Fruit fly (Drosophila melanogaster) whole organism, embryonic: Measurements from ENCODE around the gene CG31068.

Experiments used
- Abd-B ChIP-seq: fragments of 200-800 bp; sonication (Bioruptor generic); optimal IDR thresholded peaks from 2 replicates; lab custom pipeline; 2018; ENCODE audit warnings: missing biosample characterization, mild to moderate bottlenecking, missing genetic modification characterization, moderate library complexity
- Bgb ChIP-seq: fragments of 200-800 bp; sonication (Bioruptor generic); IDR thresholded peaks from 2 replicates; pipeline ENCODE4 v1.3.6; 2022; ENCODE audit warnings: missing biosample characterization, missing genetic modification characterization; ENCODE audit not compliant: partially characterized antibody
- CG10959 ChIP-seq: fragments of 200-800 bp; sonication (Bioruptor generic); IDR thresholded peaks from 2 replicates; pipeline ENCODE4 v1.3.6; 2022; ENCODE audit warnings: missing biosample characterization, missing genetic modification characterization
- CG13123 ChIP-seq: fragments of 200-800 bp; sonication (Bioruptor generic); optimal IDR thresholded peaks from 2 replicates; lab custom pipeline; 2016; ENCODE audit warnings: missing biosample characterization, missing genetic modification characterization
- CG1529 ChIP-seq: fragments of 200-800 bp; sonication (Bioruptor generic); optimal IDR thresholded peaks from 3 replicates; lab custom pipeline; 2018; ENCODE audit warnings: missing biosample characterization, missing genetic modification characterization
- CG2712 ChIP-seq: fragments of 200-800 bp; optimal IDR thresholded peaks from 3 replicates; lab custom pipeline; 2019; ENCODE audit warnings: missing biosample characterization, mild to moderate bottlenecking, missing genetic modification characterization, moderate library complexity
- CG30431 ChIP-seq: fragments of 200-800 bp; sonication (Bioruptor generic); optimal IDR thresholded peaks from 2 replicates; lab custom pipeline; 2017; ENCODE audit warnings: missing biosample characterization, missing genetic modification characterization
- CG33213 ChIP-seq: fragments of 200-800 bp; sonication (Bioruptor generic); optimal IDR thresholded peaks from 3 replicates; lab custom pipeline; 2016; ENCODE audit warnings: missing biosample characterization, missing genetic modification characterization
- CG4282 ChIP-seq: fragments of 200-800 bp; sonication (Bioruptor generic); optimal IDR thresholded peaks from 2 replicates; lab custom pipeline; 2016; ENCODE audit warnings: missing biosample characterization, missing genetic modification characterization
- CG4617 ChIP-seq: fragments of 200-800 bp; sonication (Bioruptor generic); optimal IDR thresholded peaks from 3 replicates; lab custom pipeline; 2016; ENCODE audit warnings: missing biosample characterization, missing genetic modification characterization, borderline replicate concordance
- CG4854 ChIP-seq: fragments of 200-800 bp; sonication (Bioruptor generic); optimal IDR thresholded peaks from 2 replicates; lab custom pipeline; 2016; ENCODE audit warnings: missing biosample characterization, missing genetic modification characterization, inconsistent platforms
- CG6654 ChIP-seq: fragments of 200-800 bp; sonication (Bioruptor generic); optimal IDR thresholded peaks from 2 replicates; lab custom pipeline; 2017; ENCODE audit warnings: missing biosample characterization, mild to moderate bottlenecking, missing genetic modification characterization
- CG6683 ChIP-seq: fragments of 200-800 bp; sonication (Bioruptor generic); optimal IDR thresholded peaks from 2 replicates; lab custom pipeline; 2017; ENCODE audit warnings: missing biosample characterization, mild to moderate bottlenecking, missing genetic modification characterization, missing genetic modification reagents
- CG7357 ChIP-seq: fragments of 200-800 bp; sonication (Bioruptor generic); IDR thresholded peaks from 3 replicates; pipeline ENCODE4 v1.3.6; 2022; ENCODE audit warnings: missing biosample characterization, missing genetic modification characterization
- CG7928 ChIP-seq: fragments of 200-800 bp; sonication (Bioruptor generic); optimal IDR thresholded peaks from 2 replicates; lab custom pipeline; 2017; ENCODE audit warnings: missing biosample characterization, mild to moderate bottlenecking, missing genetic modification characterization
- CG8478 ChIP-seq: fragments of >200 bp; optimal IDR thresholded peaks from 2 replicates; lab custom pipeline; 2018
- CkIIα-i1 ChIP-seq: fragments of 200-800 bp; sonication (Bioruptor generic); IDR thresholded peaks from 2 replicates; pipeline ENCODE4 v1.3.6; 2022; ENCODE audit warnings: missing biosample characterization, missing genetic modification characterization
- Dbx ChIP-seq: fragments of 200-800 bp; sonication (Bioruptor generic); IDR thresholded peaks from 3 replicates; pipeline ENCODE4 v1.3.6; 2022; ENCODE audit warnings: missing biosample characterization, missing genetic modification characterization
- Deaf1 ChIP-seq: fragments of 200-800 bp; optimal IDR thresholded peaks from 3 replicates; lab custom pipeline; 2019; ENCODE audit warnings: missing biosample characterization, mild to moderate bottlenecking, missing genetic modification characterization, moderate library complexity
- Dref ChIP-seq: fragments of 200-800 bp; sonication (Bioruptor generic); IDR thresholded peaks from 2 replicates; pipeline ENCODE4 v1.3.6; 2022; ENCODE audit warnings: missing biosample characterization, missing genetic modification characterization
- Drgx ChIP-seq: fragments of 200-800 bp; sonication (Bioruptor generic); IDR thresholded peaks from 2 replicates; pipeline ENCODE4 v1.3.6; 2022; ENCODE audit warnings: missing biosample characterization, missing genetic modification characterization
- Fer2 ChIP-seq: fragments of 200-800 bp; sonication (Bioruptor generic); optimal IDR thresholded peaks from 2 replicates; lab custom pipeline; 2018; ENCODE audit warnings: missing biosample characterization, mild to moderate bottlenecking, missing genetic modification characterization, moderate library complexity
- H2.0 ChIP-seq: fragments of 200-800 bp; sonication (Bioruptor generic); IDR thresholded peaks from 2 replicates; pipeline ENCODE4 v1.3.6; 2022; ENCODE audit warnings: missing biosample characterization, missing genetic modification characterization
- HLH3B ChIP-seq: fragments of 200-800 bp; sonication (Bioruptor generic); IDR thresholded peaks from 2 replicates; pipeline ENCODE4 v1.3.6; 2022; ENCODE audit warnings: missing biosample characterization, missing genetic modification characterization
- HLH4C ChIP-seq: fragments of 200-800 bp; sonication (Bioruptor generic); IDR thresholded peaks from 3 replicates; pipeline ENCODE4 v1.3.6; 2022; ENCODE audit warnings: missing biosample characterization, missing genetic modification characterization; ENCODE audit not compliant: partially characterized antibody
- HmgZ ChIP-seq: fragments of 200-800 bp; sonication (Bioruptor generic); optimal IDR thresholded peaks from 2 replicates; lab custom pipeline; 2018; ENCODE audit warnings: missing biosample characterization, mild to moderate bottlenecking, missing genetic modification characterization
- MBD-R2 ChIP-seq: fragments of 200-800 bp; sonication (Bioruptor generic); IDR thresholded peaks from 2 replicates; pipeline ENCODE4 v1.3.6; 2022; ENCODE audit warnings: missing biosample characterization, missing genetic modification characterization
- Max ChIP-seq: fragments of 200-800 bp; sonication (Bioruptor generic); optimal IDR thresholded peaks from 2 replicates; lab custom pipeline; 2016; ENCODE audit warnings: missing biosample characterization, mild to moderate bottlenecking, missing genetic modification characterization
- NK7.1 ChIP-seq: fragments of 200-800 bp; sonication (Bioruptor generic); optimal IDR thresholded peaks from 3 replicates; lab custom pipeline; 2016; ENCODE audit warnings: missing biosample characterization, missing genetic modification characterization
- Neu2 ChIP-seq: fragments of 200-800 bp; sonication (Bioruptor generic); optimal IDR thresholded peaks from 3 replicates; lab custom pipeline; 2016; ENCODE audit warnings: missing biosample characterization, missing genetic modification characterization, borderline replicate concordance
- Pdp1 ChIP-seq, 2 experiments: fragments of 200-800 bp; sonication (Bioruptor generic); optimal IDR thresholded peaks; 3 replicates each; lab custom pipeline; 2016; ENCODE audit warnings: missing biosample characterization in 2 of 2, missing genetic modification characterization in 2 of 2, mild to moderate bottlenecking in 1 of 2, moderate library complexity in 1 of 2
- Ptx1 ChIP-seq: fragments of 200-800 bp; sonication (Bioruptor generic); IDR thresholded peaks from 2 replicates; pipeline ENCODE4 v1.3.6; 2022; ENCODE audit warnings: missing biosample characterization, missing genetic modification characterization
- Spps ChIP-seq: fragments of 200-800 bp; sonication (Bioruptor generic); optimal IDR thresholded peaks from 2 replicates; lab custom pipeline; 2018; ENCODE audit warnings: missing biosample characterization, mild to moderate bottlenecking, missing genetic modification characterization
- TFAM ChIP-seq: fragments of 200-800 bp; sonication (Bioruptor generic); optimal IDR thresholded peaks from 2 replicates; lab custom pipeline; 2017; ENCODE audit warnings: missing biosample characterization, missing genetic modification characterization, inconsistent platforms
- Vsx1 ChIP-seq: fragments of 200-800 bp; sonication (Bioruptor generic); optimal IDR thresholded peaks from 2 replicates; lab custom pipeline; 2017; ENCODE audit warnings: missing biosample characterization, mild to moderate bottlenecking, missing genetic modification characterization, missing genetic modification reagents
- ac ChIP-seq: fragments of 200-800 bp; sonication (Bioruptor generic); optimal IDR thresholded peaks from 3 replicates; lab custom pipeline; 2017; ENCODE audit warnings: missing biosample characterization, mild to moderate bottlenecking, missing genetic modification characterization
- ap ChIP-seq: fragments of 200-800 bp; sonication (Bioruptor generic); IDR thresholded peaks from 2 replicates; pipeline ENCODE4 v1.3.6; 2022; ENCODE audit warnings: missing biosample characterization, missing genetic modification characterization
- cg ChIP-seq: fragments of 200-800 bp; sonication (Bioruptor generic); optimal IDR thresholded peaks from 3 replicates; lab custom pipeline; 2019; ENCODE audit warnings: missing biosample characterization, mild to moderate bottlenecking, missing genetic modification characterization, moderate library complexity
- corto ChIP-seq: fragments of 200-800 bp; sonication (Bioruptor generic); optimal IDR thresholded peaks from 2 replicates; lab custom pipeline; 2016; ENCODE audit warnings: missing biosample characterization, mild to moderate bottlenecking, missing genetic modification characterization, moderate library complexity
- dysf ChIP-seq: fragments of 200-800 bp; sonication (Bioruptor generic); IDR thresholded peaks from 3 replicates; pipeline ENCODE4 v1.3.6; 2022; ENCODE audit warnings: missing biosample characterization, missing genetic modification characterization
- ems ChIP-seq: fragments of 200-800 bp; sonication (Bioruptor generic); optimal IDR thresholded peaks from 3 replicates; lab custom pipeline; 2016; ENCODE audit warnings: missing biosample characterization, missing genetic modification characterization
- fd102C ChIP-seq: fragments of 200-800 bp; sonication (Bioruptor generic); optimal IDR thresholded peaks from 2 replicates; lab custom pipeline; 2018; ENCODE audit warnings: missing biosample characterization, mild to moderate bottlenecking, missing genetic modification characterization, moderate library complexity
- fd96Cb ChIP-seq: fragments of 200-800 bp; sonication (Bioruptor generic); optimal IDR thresholded peaks from 2 replicates; lab custom pipeline; 2018; ENCODE audit warnings: missing biosample characterization, mild to moderate bottlenecking, missing genetic modification characterization, moderate library complexity
- lbe ChIP-seq: fragments of 200-800 bp; sonication (Bioruptor generic); optimal IDR thresholded peaks from 2 replicates; lab custom pipeline; 2016; ENCODE audit warnings: missing biosample characterization, mild to moderate bottlenecking, missing genetic modification characterization
- nerfin-1 ChIP-seq: fragments of 200-800 bp; sonication (Bioruptor generic); optimal IDR thresholded peaks from 3 replicates; lab custom pipeline; 2019; ENCODE audit warnings: missing biosample characterization, mild to moderate bottlenecking, missing genetic modification characterization, moderate library complexity
- onecut ChIP-seq: fragments of 200-800 bp; sonication (Bioruptor generic); IDR thresholded peaks from 2 replicates; pipeline ENCODE4 v1.3.6; 2022; ENCODE audit warnings: missing biosample characterization, missing genetic modification characterization
- pnt ChIP-seq: fragments of 200-800 bp; sonication (Bioruptor generic); optimal IDR thresholded peaks from 3 replicates; lab custom pipeline; 2016; ENCODE audit warnings: missing biosample characterization, missing genetic modification characterization
- sens ChIP-seq: fragments of 200-800 bp; sonication (Bioruptor generic); peaks from one replicate; lab custom pipeline; 2016; ENCODE audit warnings: missing biosample characterization, missing genetic modification characterization
- tin ChIP-seq: fragments of 200-800 bp; sonication (Bioruptor generic); optimal IDR thresholded peaks from 3 replicates; lab custom pipeline; 2016; ENCODE audit warnings: missing biosample characterization, missing genetic modification characterization
- twi ChIP-seq: fragments of 200-800 bp; optimal IDR thresholded peaks from 2 replicates; lab custom pipeline; 2019; ENCODE audit warnings: missing biosample characterization, mild to moderate bottlenecking, missing genetic modification characterization, moderate library complexity
- zfh1 ChIP-seq: fragments of 200-800 bp; sonication (Bioruptor generic); IDR thresholded peaks from 3 replicates; pipeline ENCODE4 v1.3.6; 2022; ENCODE audit warnings: missing biosample characterization, missing genetic modification characterization

Gene CG31068

dm6 chr3R:27246264-27246663 lies 12.8 kb downstream of the CG31068 start (continued):
- peak; percentile 82 for TF ChIP-seq sens (GFP tag; lab: Kevin White, UChicago)
- TF ChIP-seq corto (GFP tag; lab: Kevin White, UChicago) = no peak
- TF ChIP-seq CG4854 (GFP tag; lab: Kevin White, UChicago) = no peak
- TF ChIP-seq nerfin-1 = peak; percentile 87
- peak; percentile 78 for TF ChIP-seq fd96Cb (tag; lab: Kevin White, UChicago)
- peak; percentile 93 for TF ChIP-seq CG2712
- TF ChIP-seq HLH3B (GFP tag; lab: Robert Waterston, UW) = peak; percentile 69
- peak; percentile 5 for TF ChIP-seq ac (GFP tag; lab: Kevin White, UChicago)
- TF ChIP-seq CG6683 = peak; percentile 7
- peak; percentile 56 for TF ChIP-seq onecut (GFP tag; lab: Robert Waterston, UW)
- no peak for TF ChIP-seq CG4617
- TF ChIP-seq HmgZ = peak; percentile 61
- TF ChIP-seq H2.0 (GFP tag; lab: Robert Waterston, UW) = peak; percentile 58
- peak; percentile 43; the same call in 1 of the 2 replicates for TF ChIP-seq Drgx (GFP tag; lab: Robert Waterston, UW)
- peak; percentile 61 for TF ChIP-seq tin (GFP tag; lab: Kevin White, UChicago)
- no peak for TF ChIP-seq Bgb (GFP tag; lab: Robert Waterston, UW)
- no peak; the same call in 1 of the 2 replicates for TF ChIP-seq MBD-R2 (GFP tag; lab: Robert Waterston, UW)
- peak; percentile 49; the same call in 2 of the 3 replicates for TF ChIP-seq CG7357 (GFP tag; lab: Robert Waterston, UW)
- TF ChIP-seq Dbx (GFP tag; lab: Robert Waterston, UW) = 0 out of 3 replicates have a peak, but pooled peaks have one; percentile 37
- peak; percentile 69 for TF ChIP-seq Ptx1 (GFP tag; lab: Robert Waterston, UW)
- TF ChIP-seq CG6654 (GFP tag; lab: Kevin White, UChicago) = peak; percentile 38
- TF ChIP-seq Pdp1 (GFP tag; optimal IDR thresholded peaks at IDR 0.05; lab: Kevin White, UChicago) = peak in 1 of 2 experiments; percentile 32
- TF ChIP-seq CG8478 (lab: Kevin White, UChicago) = no peak
- TF ChIP-seq HLH4C = no peak
- peak; percentile 78 for TF ChIP-seq twi (tag; lab: Kevin White, UChicago)
- peak; percentile 67 for TF ChIP-seq Abd-B
- 0 out of 2 replicates have a peak, but pooled peaks have one; percentile 49 for TF ChIP-seq ap (GFP tag; lab: Robert Waterston, UW)
- peak; percentile 60 for TF ChIP-seq CG1529 (GFP tag; lab: Kevin White, UChicago)
- TF ChIP-seq CG10959 = no peak
- TF ChIP-seq NK7.1 = no peak
- peak; percentile 73 for TF ChIP-seq dysf (GFP tag; lab: Robert Waterston, UW)
- no peak for TF ChIP-seq cg (GFP tag; lab: Kevin White, UChicago)
- TF ChIP-seq lbe (GFP tag; lab: Kevin White, UChicago) = no peak
- TF ChIP-seq TFAM = peak; percentile 12
- no peak for TF ChIP-seq Dref (GFP tag; lab: Robert Waterston, UW)
- no peak for TF ChIP-seq Neu2
- peak; percentile 12 for TF ChIP-seq CG30431 (GFP tag; lab: Kevin White, UChicago)
- TF ChIP-seq Deaf1 = peak; percentile 75
- TF ChIP-seq Fer2 (tag; lab: Kevin White, UChicago) = peak; percentile 21
- TF ChIP-seq Max = peak; percentile 15
- no peak for TF ChIP-seq CG33213 (GFP tag; lab: Kevin White, UChicago)
- TF ChIP-seq Vsx1 (GFP tag; lab: Kevin White, UChicago) = peak; percentile 29
- peak; percentile 76 for TF ChIP-seq Spps (tag; lab: Kevin White, UChicago)
- no peak for TF ChIP-seq pnt (GFP tag; lab: Kevin White, UChicago)
- TF ChIP-seq CG7928 (GFP tag; lab: Kevin White, UChicago) = no peak
- TF ChIP-seq zfh1 (GFP tag; lab: Robert Waterston, UW) = peak; percentile 46; the same call in 1 of the 3 replicates
- no peak for TF ChIP-seq CG4282
- no peak for TF ChIP-seq CkIIα-i1 (GFP tag; lab: Robert Waterston, UW)
- peak; percentile 41 for TF ChIP-seq CG13123 (GFP tag; lab: Kevin White, UChicago)
- TF ChIP-seq ems = no peak
- no peak for TF ChIP-seq fd102C (GFP tag; lab: Kevin White, UChicago)
